Worm (Caenorhabditis elegans) whole organism, L4 larva: ENCODE measurements around the gene arrd-28.

Experiments used
- madf-5 ChIP-seq, 2 experiments: fragments of 200-800 bp; sonication (Bioruptor generic); IDR thresholded peaks; 2 replicates each; pipeline ENCODE4 v1.3.6; 2022; ENCODE audit warnings: missing compliant biosample characterization in 2 of 2, missing genetic modification characterization in 2 of 2
- nhr-25 ChIP-seq: sonication (generic microtip); optimal IDR thresholded peaks from 2 replicates; lab custom pipeline; 2017; ENCODE audit warnings: missing genetic modification characterization, mild to moderate bottlenecking, missing compliant biosample characterization, antibody characterized with exemption, moderate library complexity, borderline replicate concordance; ENCODE audit not compliant: insufficient read depth

ce11 chrX:10194327-10195096 lies 10.7 kb downstream of the arrd-28 start, which contains the start of gene myrf-2:
- TF ChIP-seq nhr-25 (tag; lab: Kevin White, UChicago), result no peak
- no peak for TF ChIP-seq madf-5 (GFP tag; IDR thresholded peaks at IDR 0.05; lab: Robert Waterston, UW)
